Fruit fly (Drosophila melanogaster): ENCODE measurements around the gene CG44574.

dm6 chr2L:5892762-5893161, 9.2 kb downstream of the CG44574 start, which contains the start of gene Acp26Ab:
- TF ChIP-seq sv (GFP tag; optimal IDR thresholded peaks at IDR 0.05) (no peak), sage (GFP tag; optimal IDR thresholded peaks at IDR 0.05) (no peak), Jra (GFP tag; optimal IDR thresholded peaks at IDR 0.05) (no peak), ey (GFP tag; optimal IDR thresholded peaks at IDR 0.05) (no peak), fru (GFP tag; optimal IDR thresholded peaks at IDR 0.05) (no peak), brk (GFP tag; optimal IDR thresholded peaks at IDR 0.05) (no peak), tai (GFP tag; optimal IDR thresholded peaks at IDR 0.05) (no peak), foxo (GFP tag; optimal IDR thresholded peaks at IDR 0.05) (no peak), CrebA (GFP tag; optimal IDR thresholded peaks at IDR 0.05; ENCODE audit: borderline replicate concordance) (no peak), Hr78 (GFP tag; optimal IDR thresholded peaks at IDR 0.05) (no peak)
